Fruit fly (Drosophila melanogaster): ENCODE results near the gene vret.
A peak's percentile ranks its signal among the peaks of the same experiment; 100 is the strongest.

Gene vret

DNA sequence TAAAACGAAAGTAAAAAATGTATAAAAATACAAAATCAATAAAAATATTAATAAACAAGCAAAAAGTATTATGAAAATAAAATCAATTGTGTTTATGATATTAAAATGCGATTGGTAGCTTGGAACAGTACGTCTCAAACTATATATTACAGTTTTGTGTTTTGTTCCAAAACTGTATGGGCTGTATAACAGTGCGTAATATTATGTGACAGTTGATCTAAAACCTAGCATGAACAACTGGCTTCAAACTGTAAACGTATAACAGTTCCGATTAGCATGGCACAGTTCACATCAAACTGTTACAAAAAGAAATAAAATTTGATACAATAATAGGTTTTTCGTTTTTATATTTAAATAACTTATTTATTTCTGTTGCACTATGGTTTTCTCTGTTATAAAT, 48.6 kb upstream of the vret start (continued):
- no peak for TF ChIP-seq Hmx (GFP tag; optimal IDR thresholded peaks at IDR 0.05)
- TF ChIP-seq CG12236 (GFP tag; optimal IDR thresholded peaks at IDR 0.05) = no peak
- no peak for TF ChIP-seq CG13624 (GFP tag; optimal IDR thresholded peaks at IDR 0.05)
- TF ChIP-seq CG1529 (GFP tag; optimal IDR thresholded peaks at IDR 0.05) = no peak
- TF ChIP-seq Kr (GFP tag; optimal IDR thresholded peaks at IDR 0.05) = no peak
- no peak for TF ChIP-seq ham (GFP tag; IDR thresholded peaks at IDR 0.05)
- no peak for TF ChIP-seq corto (GFP tag; optimal IDR thresholded peaks at IDR 0.05)
- TF ChIP-seq tap (tag; optimal IDR thresholded peaks at IDR 0.05) = no peak
- no peak for TF ChIP-seq crc (GFP tag; optimal IDR thresholded peaks at IDR 0.05)
- peak; percentile 73 for TF ChIP-seq Bgb (GFP tag; IDR thresholded peaks at IDR 0.05; ENCODE audit: partially characterized antibody)
- TF ChIP-seq CG11696 (GFP tag; IDR thresholded peaks at IDR 0.05) = no peak
- no peak for TF ChIP-seq NK7.1 (GFP tag; optimal IDR thresholded peaks at IDR 0.05)
- no peak for TF ChIP-seq CG33213 (GFP tag; optimal IDR thresholded peaks at IDR 0.05)
- no peak for TF ChIP-seq hth (optimal IDR thresholded peaks at IDR 0.05)
- peak; percentile 64 for TF ChIP-seq Dek (tag; optimal IDR thresholded peaks at IDR 0.05)
- TF ChIP-seq CG34376 (GFP tag; optimal IDR thresholded peaks at IDR 0.05) = no peak
- no peak for TF ChIP-seq CG10274 (GFP tag; optimal IDR thresholded peaks at IDR 0.05)
- TF ChIP-seq BEAF-32 (GFP tag; optimal IDR thresholded peaks at IDR 0.05) = no peak
- no peak for TF ChIP-seq HLH54F (GFP tag; optimal IDR thresholded peaks at IDR 0.05)
- no peak for TF ChIP-seq CG11723 (GFP tag; optimal IDR thresholded peaks at IDR 0.05)
- no peak for TF ChIP-seq CG11398 (GFP tag; optimal IDR thresholded peaks at IDR 0.05)
- TF ChIP-seq CG14050 (GFP tag; IDR thresholded peaks at IDR 0.05) = no peak
- no peak for TF ChIP-seq Hr39 (optimal IDR thresholded peaks at IDR 0.05)
- no peak for TF ChIP-seq otp (GFP tag; IDR thresholded peaks at IDR 0.05)
- no peak for TF ChIP-seq CG12071 (GFP tag; optimal IDR thresholded peaks at IDR 0.05)
- no peak for TF ChIP-seq Ada2b (GFP tag; IDR thresholded peaks at IDR 0.05)
- no peak for TF ChIP-seq Lpt (GFP tag; optimal IDR thresholded peaks at IDR 0.05)
- no peak for TF ChIP-seq tio (GFP tag; optimal IDR thresholded peaks at IDR 0.05)
- no peak for TF ChIP-seq sima (GFP tag; optimal IDR thresholded peaks at IDR 0.05)
- no peak for TF ChIP-seq Myb (GFP tag; optimal IDR thresholded peaks at IDR 0.05)
- TF ChIP-seq nau (GFP tag; optimal IDR thresholded peaks at IDR 0.05) = no peak
- TF ChIP-seq pnt (GFP tag; optimal IDR thresholded peaks at IDR 0.05) = no peak
- TF ChIP-seq CG7987 (GFP tag; optimal IDR thresholded peaks at IDR 0.05) = no peak
- TF ChIP-seq CG4282 (GFP tag; optimal IDR thresholded peaks at IDR 0.05) = no peak
- TF ChIP-seq Hmr (GFP tag; optimal IDR thresholded peaks at IDR 0.05) = no peak
- TF ChIP-seq CG15601 (tag; optimal IDR thresholded peaks at IDR 0.05) = no peak
- TF ChIP-seq CG18619 (GFP tag; optimal IDR thresholded peaks at IDR 0.05) = no peak
- TF ChIP-seq lbe (GFP tag; optimal IDR thresholded peaks at IDR 0.05) = no peak
- no peak for TF ChIP-seq CG2129 (GFP tag; IDR thresholded peaks at IDR 0.05; ENCODE audit: partially characterized antibody)
- TF ChIP-seq CG3163 (GFP tag; optimal IDR thresholded peaks at IDR 0.05) = no peak
- TF ChIP-seq Antp (GFP tag; optimal IDR thresholded peaks at IDR 0.05) = no peak
- no peak for TF ChIP-seq HLH3B (GFP tag; IDR thresholded peaks at IDR 0.05)

DNA sequence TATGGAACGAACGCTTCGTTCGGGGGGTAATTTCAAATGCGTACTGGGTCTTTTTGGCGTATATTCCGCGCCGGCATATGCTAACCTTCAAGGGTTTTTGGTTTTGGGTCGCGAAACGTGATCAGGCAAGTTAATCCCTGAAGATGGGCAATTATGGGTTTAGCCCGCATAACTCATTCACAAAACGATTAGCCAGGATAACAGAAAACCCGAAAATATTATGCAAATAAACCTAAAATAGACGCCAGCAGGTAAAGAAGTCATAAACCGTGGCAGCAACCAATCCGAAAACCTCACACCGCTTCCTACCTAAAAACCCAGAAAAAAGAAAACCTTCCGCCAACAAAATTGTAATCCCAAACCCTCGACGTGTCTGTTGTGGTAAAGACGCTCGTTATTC, 43.7 kb upstream of the vret start:
- TF ChIP-seq CG17385 (GFP tag; optimal IDR thresholded peaks at IDR 0.05) (no peak), CG10274 (GFP tag; optimal IDR thresholded peaks at IDR 0.05) (no peak), zen (tag; optimal IDR thresholded peaks at IDR 0.05) (peak; percentile 85), Oli (tag; optimal IDR thresholded peaks at IDR 0.05) (no peak), tll (GFP tag; optimal IDR thresholded peaks at IDR 0.05) (peak in 1 of 2 experiments; percentile 91), cwo (GFP tag; optimal IDR thresholded peaks at IDR 0.05) (no peak), HLH54F (GFP tag; optimal IDR thresholded peaks at IDR 0.05) (no peak), H15 (GFP tag; IDR thresholded peaks at IDR 0.05) (no peak), dysf (GFP tag; IDR thresholded peaks at IDR 0.05) (no peak), lola (GFP tag; optimal IDR thresholded peaks at IDR 0.05) (no peak), cad (GFP tag; optimal IDR thresholded peaks at IDR 0.05) (peak; percentile 86), CG32772 (GFP tag; IDR thresholded peaks at IDR 0.05) (no peak), CG17359 (tag; optimal IDR thresholded peaks at IDR 0.05) (no peak), CG13775 (GFP tag; optimal IDR thresholded peaks at IDR 0.05) (no peak), grn (GFP tag; optimal IDR thresholded peaks at IDR 0.05) (no peak)

All from whole organism, embryonic.